ENCODE assay signal across 1 fruit fly cellular context in the genomic region with DNA sequence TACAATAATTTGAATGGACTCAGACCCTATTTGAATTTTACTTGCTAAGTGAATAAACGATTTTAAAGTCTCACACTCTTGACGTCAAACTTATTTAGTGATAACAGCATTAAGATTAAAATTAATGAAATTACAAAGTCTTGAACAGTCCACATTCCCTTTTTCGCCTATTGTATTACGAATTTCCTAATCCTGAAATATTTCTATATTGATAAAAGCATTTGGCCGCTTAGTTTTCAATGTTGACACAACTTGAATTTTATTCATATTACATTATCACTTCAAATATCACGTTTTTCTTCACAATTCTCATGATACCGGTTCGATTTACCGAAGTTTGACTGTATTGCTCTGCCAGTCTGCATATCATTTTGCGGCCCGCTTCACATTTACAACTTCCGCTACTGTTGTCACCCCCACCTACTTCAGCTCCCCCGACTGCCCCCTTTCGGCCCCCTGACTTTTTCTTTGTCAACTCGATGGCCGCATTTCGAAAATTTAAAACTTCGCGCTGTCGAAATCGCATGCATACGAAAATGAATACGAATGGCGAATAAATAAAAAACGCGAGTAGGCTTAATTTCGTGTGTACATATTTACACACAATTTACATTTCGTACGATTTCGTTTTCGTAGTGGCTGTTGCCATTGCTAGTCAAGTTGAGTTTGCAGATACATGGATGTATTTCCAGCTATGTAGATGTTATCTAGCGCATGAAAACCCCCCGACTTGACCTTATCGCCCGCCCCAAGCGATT.
TF ChIP-seq lines count a peak whose summit lies in the region.

No protein-coding gene starts in this region.

TF ChIP-seq in whole organism, embryonic, 481 proteins besides CTCF, POLR2A, EP300 and RAD21 (continued from another document):
- TF ChIP-seq vnd (GFP tag; IDR thresholded peaks at IDR 0.05; lab: Robert Waterston, UW; ENCODE audit: partially characterized antibody): no peak
- TF ChIP-seq CG10267 (tag; optimal IDR thresholded peaks at IDR 0.05; lab: Kevin White, UChicago): peak; percentile 20
- TF ChIP-seq Hey (tag; optimal IDR thresholded peaks at IDR 0.05; lab: Kevin White, UChicago): peak; percentile 27
- TF ChIP-seq NK7.1 (GFP tag; optimal IDR thresholded peaks at IDR 0.05; lab: Kevin White, UChicago): no peak
- TF ChIP-seq D19B (GFP tag; optimal IDR thresholded peaks at IDR 0.05; lab: Kevin White, UChicago): no peak
- TF ChIP-seq disco-r (GFP tag; optimal IDR thresholded peaks at IDR 0.05; lab: Kevin White, UChicago): no peak
- TF ChIP-seq CG3065 (GFP tag; optimal IDR thresholded peaks at IDR 0.05; lab: Kevin White, UChicago): no peak
- no peak for TF ChIP-seq insv (GFP tag; optimal IDR thresholded peaks at IDR 0.05; lab: Kevin White, UChicago)
- TF ChIP-seq pum (GFP tag; optimal IDR thresholded peaks at IDR 0.05; lab: Kevin White, UChicago): no peak
- peak; percentile 61 for TF ChIP-seq CG18599 (GFP tag; optimal IDR thresholded peaks at IDR 0.05; lab: Kevin White, UChicago)
- TF ChIP-seq GATAe (GFP tag; conservative IDR thresholded peaks at IDR 0.05; lab: Robert Waterston, UW): no peak
- no peak for TF ChIP-seq p53 (GFP tag; optimal IDR thresholded peaks at IDR 0.05; lab: Kevin White, UChicago)
- TF ChIP-seq twi (tag; optimal IDR thresholded peaks at IDR 0.05; lab: Kevin White, UChicago): no peak
- no peak for TF ChIP-seq mam (GFP tag; optimal IDR thresholded peaks at IDR 0.05; lab: Kevin White, UChicago)
- peak in 1 of 2 experiments; percentile 61 for TF ChIP-seq Hr78 (GFP tag; optimal IDR thresholded peaks at IDR 0.05; lab: Kevin White, UChicago)
- peak; percentile 50 for TF ChIP-seq CG30403 (GFP tag; optimal IDR thresholded peaks at IDR 0.05; lab: Kevin White, UChicago)
- no peak for TF ChIP-seq Hsf (GFP tag; optimal IDR thresholded peaks at IDR 0.05; lab: Kevin White, UChicago)
- TF ChIP-seq CG6683 (GFP tag; optimal IDR thresholded peaks at IDR 0.05; lab: Kevin White, UChicago): peak; percentile 47
- peak; percentile 22 for TF ChIP-seq PHDP (tag; optimal IDR thresholded peaks at IDR 0.05; lab: Kevin White, UChicago)
- peak; percentile 74 for TF ChIP-seq CG17361 (GFP tag; IDR thresholded peaks at IDR 0.05; lab: Robert Waterston, UW)
- no peak for TF ChIP-seq sisA (GFP tag; IDR thresholded peaks at IDR 0.05; lab: Robert Waterston, UW)
- peak; percentile 15 for TF ChIP-seq CG17912 (GFP tag; optimal IDR thresholded peaks at IDR 0.05; lab: Kevin White, UChicago)
- peak; percentile 30 for TF ChIP-seq pros (GFP tag; optimal IDR thresholded peaks at IDR 0.05; lab: Kevin White, UChicago)
- TF ChIP-seq HLH4C (GFP tag; IDR thresholded peaks at IDR 0.05; lab: Robert Waterston, UW; ENCODE audit: partially characterized antibody): no peak
- no peak for TF ChIP-seq CG11247 (GFP tag; IDR thresholded peaks at IDR 0.05; lab: Robert Waterston, UW)
- TF ChIP-seq CG9727 (GFP tag; optimal IDR thresholded peaks at IDR 0.05; lab: Kevin White, UChicago): peak; percentile 44
- TF ChIP-seq gro (GFP tag; optimal IDR thresholded peaks at IDR 0.05; lab: Kevin White, UChicago): no peak
- TF ChIP-seq ac (GFP tag; optimal IDR thresholded peaks at IDR 0.05; lab: Kevin White, UChicago): no peak
- TF ChIP-seq ham (GFP tag; IDR thresholded peaks at IDR 0.05; lab: Robert Waterston, UW): no peak
- no peak for TF ChIP-seq cas (GFP tag; IDR thresholded peaks at IDR 0.05; lab: Robert Waterston, UW)
- TF ChIP-seq wek (GFP tag; optimal IDR thresholded peaks at IDR 0.05; lab: Kevin White, UChicago): peak; percentile 80
- TF ChIP-seq tap (tag; optimal IDR thresholded peaks at IDR 0.05; lab: Kevin White, UChicago): peak; percentile 8
- TF ChIP-seq Usf (GFP tag; optimal IDR thresholded peaks at IDR 0.05; lab: Kevin White, UChicago): no peak
- no peak for TF ChIP-seq vfl (GFP tag; optimal IDR thresholded peaks at IDR 0.05; lab: Kevin White, UChicago)
- peak; percentile 50; the same call in 1 of the 3 replicates for TF ChIP-seq CG34422 (GFP tag; IDR thresholded peaks at IDR 0.05; lab: Robert Waterston, UW)
- no peak for TF ChIP-seq gcm2 (GFP tag; optimal IDR thresholded peaks at IDR 0.05; lab: Kevin White, UChicago)
- no peak for TF ChIP-seq D19A (tag; optimal IDR thresholded peaks at IDR 0.05; lab: Kevin White, UChicago)
- TF ChIP-seq ems (GFP tag; optimal IDR thresholded peaks at IDR 0.05; lab: Kevin White, UChicago): no peak
- no peak for TF ChIP-seq Atf-2 (GFP tag; optimal IDR thresholded peaks at IDR 0.05; lab: Kevin White, UChicago)
- TF ChIP-seq CG18764 (GFP tag; optimal IDR thresholded peaks at IDR 0.05; lab: Kevin White, UChicago): no peak
- TF ChIP-seq vvl (GFP tag; IDR thresholded peaks at IDR 0.05; lab: Robert Waterston, UW): peak; percentile 85
- TF ChIP-seq ash1 (GFP tag; optimal IDR thresholded peaks at IDR 0.05; lab: Kevin White, UChicago): no peak
- peak; percentile 79 for TF ChIP-seq Fer1 (GFP tag; optimal IDR thresholded peaks at IDR 0.05; lab: Kevin White, UChicago)
- no peak for TF ChIP-seq CG13775 (GFP tag; optimal IDR thresholded peaks at IDR 0.05; lab: Kevin White, UChicago)
- TF ChIP-seq CG7357 (GFP tag; IDR thresholded peaks at IDR 0.05; lab: Robert Waterston, UW): 0 out of 3 replicates have a peak, but pooled peaks have one; percentile 15
- TF ChIP-seq zfh2 (GFP tag; optimal IDR thresholded peaks at IDR 0.05; lab: Kevin White, UChicago): no peak
- no peak for TF ChIP-seq pzg (GFP tag; optimal IDR thresholded peaks at IDR 0.05; lab: Kevin White, UChicago)
- peak in 1 of 2 experiments; percentile 14 for TF ChIP-seq dpn (GFP tag; optimal IDR thresholded peaks at IDR 0.05; lab: Kevin White, UChicago)
- peak; percentile 4 for TF ChIP-seq CG15011 (GFP tag; optimal IDR thresholded peaks at IDR 0.05; lab: Kevin White, UChicago)
- no peak for TF ChIP-seq CG6854 (GFP tag; optimal IDR thresholded peaks at IDR 0.05; lab: Kevin White, UChicago)
- TF ChIP-seq Neu2 (GFP tag; optimal IDR thresholded peaks at IDR 0.05; lab: Kevin White, UChicago; ENCODE audit: borderline replicate concordance): no peak
- TF ChIP-seq CG1024 (GFP tag; IDR thresholded peaks at IDR 0.05; lab: Robert Waterston, UW): no peak
- TF ChIP-seq chinmo (GFP tag; IDR thresholded peaks at IDR 0.05; lab: Robert Waterston, UW; ENCODE audit: partially characterized antibody): peak; percentile 90
- TF ChIP-seq zfh1 (GFP tag; IDR thresholded peaks at IDR 0.05; lab: Robert Waterston, UW): no peak; the same call in 2 of the 3 replicates
- no peak for TF ChIP-seq CG1647 (GFP tag; optimal IDR thresholded peaks at IDR 0.05; lab: Kevin White, UChicago)
- no peak for TF ChIP-seq BEAF-32 (GFP tag; optimal IDR thresholded peaks at IDR 0.05; lab: Kevin White, UChicago)
- TF ChIP-seq CG4328 (GFP tag; optimal IDR thresholded peaks at IDR 0.05; lab: Kevin White, UChicago): peak; percentile 46
- TF ChIP-seq CG14860 (GFP tag; IDR thresholded peaks at IDR 0.05; lab: Robert Waterston, UW; ENCODE audit: partially characterized antibody): no peak
